Fruit fly (Drosophila melanogaster): ENCODE data around the gene CG42371.

- TF ChIP-seq Dll (optimal IDR thresholded peaks at IDR 0.05) (no peak), EcR (GFP tag; optimal IDR thresholded peaks at IDR 0.05) (no peak), psq (optimal IDR thresholded peaks at IDR 0.05) (no peak), CG8478 (optimal IDR thresholded peaks at IDR 0.05) (no peak)
These were observed 17.6 kb downstream of the CG42371 start for dm6 chr2L:2199433-2199796.

Data from whole organism.